Fruit fly (Drosophila melanogaster): ENCODE results near the gene CG5003.
A peak's percentile ranks its signal among the peaks of the same experiment; 100 is the strongest.

The CG5003 gene

dm6 chr3R:27948421-27948906, 32.1 kb upstream of the CG5003 start, which contains the start of gene Gp93 (continued):
- no peak for TF ChIP-seq dac (GFP tag; optimal IDR thresholded peaks at IDR 0.05)
- no peak for TF ChIP-seq Sox102F (GFP tag; optimal IDR thresholded peaks at IDR 0.05)
- TF ChIP-seq Sox15 (GFP tag; optimal IDR thresholded peaks at IDR 0.05) = peak; percentile 47
- no peak for TF ChIP-seq OdsH (GFP tag; optimal IDR thresholded peaks at IDR 0.05)
- peak; percentile 71 for TF ChIP-seq CG8632 (GFP tag; optimal IDR thresholded peaks at IDR 0.05)
- TF ChIP-seq Blimp-1 (GFP tag; optimal IDR thresholded peaks at IDR 0.05) = no peak
- TF ChIP-seq topi (GFP tag; optimal IDR thresholded peaks at IDR 0.05) = no peak
- TF ChIP-seq Gug (GFP tag; IDR thresholded peaks at IDR 0.05) = peak; percentile 46
- TF ChIP-seq CG3032 (tag; optimal IDR thresholded peaks at IDR 0.05) = peak; percentile 71
- peak; percentile 73 for TF ChIP-seq CG31627 (GFP tag; optimal IDR thresholded peaks at IDR 0.05)
- TF ChIP-seq achi (GFP tag; optimal IDR thresholded peaks at IDR 0.05) = no peak
- TF ChIP-seq CG7368 (GFP tag; optimal IDR thresholded peaks at IDR 0.05) = no peak

DNA sequence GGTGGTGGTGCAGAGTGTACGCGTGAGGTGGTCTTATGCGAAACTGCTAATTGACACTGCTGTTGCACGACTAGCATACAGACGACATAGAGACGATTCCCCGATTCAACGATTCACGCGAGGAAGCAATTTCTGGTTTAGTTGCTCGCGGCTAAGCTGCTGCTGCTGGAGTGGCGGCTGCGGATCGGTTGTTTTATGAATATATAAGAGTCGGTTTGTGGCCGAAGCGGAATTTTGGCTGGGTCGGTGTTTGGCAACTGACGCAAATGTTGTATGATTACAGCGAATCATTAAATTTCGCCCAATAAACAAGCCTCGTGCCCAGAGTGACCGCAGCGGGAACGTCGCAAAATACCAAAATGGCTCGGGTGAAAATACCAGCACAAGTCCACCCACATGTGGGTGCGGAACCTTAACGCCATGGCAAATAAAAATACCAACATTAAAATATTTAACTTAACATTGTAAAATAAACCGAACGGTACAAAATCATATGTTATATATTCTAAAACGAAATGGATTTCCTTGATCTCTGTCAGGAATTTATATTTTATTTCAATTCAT, 31.4 kb upstream of the CG5003 start, which contains the start of gene mfrn:
Gene mfrn, minus strand, starts transcription at position 340 of the 564 bp plus-strand sequence.
- no peak for TF ChIP-seq CG16779 (tag; optimal IDR thresholded peaks at IDR 0.05)
- TF ChIP-seq CG6854 (GFP tag; optimal IDR thresholded peaks at IDR 0.05) = peak; percentile 7

DNA sequence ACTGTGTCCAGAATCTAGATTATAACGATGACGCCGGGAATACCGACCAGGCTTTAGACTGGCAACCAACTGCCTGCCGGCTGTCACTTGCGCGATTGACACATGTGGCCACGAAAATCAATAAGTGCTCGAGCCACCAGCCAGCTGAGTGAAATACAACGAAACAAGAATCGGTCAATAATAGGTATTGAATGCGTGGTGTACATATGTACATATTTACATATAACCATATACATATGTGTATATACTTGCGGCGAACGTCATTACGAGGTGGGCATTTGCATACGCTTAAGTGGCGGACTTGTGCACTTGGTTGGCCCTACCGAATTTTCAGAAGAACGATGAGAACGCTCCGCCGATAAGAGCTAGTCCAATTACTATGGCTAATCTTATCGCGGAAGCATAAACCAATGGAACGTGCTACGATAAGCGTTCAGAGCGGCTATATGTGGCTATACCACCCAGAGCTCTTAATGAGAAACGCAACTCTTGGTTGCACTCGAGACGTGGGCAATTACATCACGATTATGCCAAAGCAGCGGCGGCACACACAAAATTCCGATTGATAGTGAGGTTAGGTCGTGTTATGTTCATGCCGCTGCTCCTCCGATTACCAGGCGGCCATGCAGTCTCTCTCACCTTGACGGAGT, 30.4 kb upstream of the CG5003 start:
- TF ChIP-seq Eip78C (GFP tag) (peak; percentile 33), vri (GFP tag; optimal IDR thresholded peaks at IDR 0.05) (peak; percentile 75), CG34406 (GFP tag; optimal IDR thresholded peaks at IDR 0.05) (no peak), spab (GFP tag; optimal IDR thresholded peaks at IDR 0.05) (no peak), svp (GFP tag) (no peak), CG31627 (GFP tag; optimal IDR thresholded peaks at IDR 0.05) (no peak), CG6808 (GFP tag; optimal IDR thresholded peaks at IDR 0.05) (no peak), fd85E (GFP tag; optimal IDR thresholded peaks at IDR 0.05) (no peak), CG10669 (GFP tag; optimal IDR thresholded peaks at IDR 0.05) (no peak), OdsH (GFP tag; optimal IDR thresholded peaks at IDR 0.05) (no peak), fkh (GFP tag; optimal IDR thresholded peaks at IDR 0.05) (peak; percentile 85)

DNA sequence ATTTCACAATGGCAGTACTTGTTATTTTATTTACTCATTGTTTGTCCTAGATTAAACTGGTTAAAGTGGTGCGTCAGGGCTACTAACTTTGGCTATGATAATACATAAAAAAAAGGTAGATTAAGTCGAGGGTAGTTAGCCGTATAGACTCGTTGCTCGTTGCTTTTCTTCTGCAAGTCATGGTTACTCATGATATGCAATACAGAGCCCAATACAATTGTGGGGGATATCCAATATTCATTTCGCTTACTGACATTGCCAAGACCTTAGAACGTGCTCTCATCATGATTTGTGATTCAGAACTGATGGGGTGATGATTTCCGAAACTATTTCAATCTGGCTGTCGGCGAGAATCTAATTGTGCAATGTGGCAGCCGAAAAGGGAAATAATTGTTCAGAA, 29.1 kb upstream of the CG5003 start:
- TF ChIP-seq acj6 (GFP tag; optimal IDR thresholded peaks at IDR 0.05) = no peak
- TF ChIP-seq svp (GFP tag) = no peak
- TF ChIP-seq Lpt (GFP tag; optimal IDR thresholded peaks at IDR 0.05) = no peak
- TF ChIP-seq CG34406 (GFP tag; optimal IDR thresholded peaks at IDR 0.05) = no peak
- no peak for TF ChIP-seq Ets96B (tag; optimal IDR thresholded peaks at IDR 0.05)
- no peak for TF ChIP-seq Sox15 (GFP tag; optimal IDR thresholded peaks at IDR 0.05)
- peak; percentile 49 for TF ChIP-seq Eip78C (GFP tag)
- no peak for TF ChIP-seq CG8319 (GFP tag; optimal IDR thresholded peaks at IDR 0.05)

DNA sequence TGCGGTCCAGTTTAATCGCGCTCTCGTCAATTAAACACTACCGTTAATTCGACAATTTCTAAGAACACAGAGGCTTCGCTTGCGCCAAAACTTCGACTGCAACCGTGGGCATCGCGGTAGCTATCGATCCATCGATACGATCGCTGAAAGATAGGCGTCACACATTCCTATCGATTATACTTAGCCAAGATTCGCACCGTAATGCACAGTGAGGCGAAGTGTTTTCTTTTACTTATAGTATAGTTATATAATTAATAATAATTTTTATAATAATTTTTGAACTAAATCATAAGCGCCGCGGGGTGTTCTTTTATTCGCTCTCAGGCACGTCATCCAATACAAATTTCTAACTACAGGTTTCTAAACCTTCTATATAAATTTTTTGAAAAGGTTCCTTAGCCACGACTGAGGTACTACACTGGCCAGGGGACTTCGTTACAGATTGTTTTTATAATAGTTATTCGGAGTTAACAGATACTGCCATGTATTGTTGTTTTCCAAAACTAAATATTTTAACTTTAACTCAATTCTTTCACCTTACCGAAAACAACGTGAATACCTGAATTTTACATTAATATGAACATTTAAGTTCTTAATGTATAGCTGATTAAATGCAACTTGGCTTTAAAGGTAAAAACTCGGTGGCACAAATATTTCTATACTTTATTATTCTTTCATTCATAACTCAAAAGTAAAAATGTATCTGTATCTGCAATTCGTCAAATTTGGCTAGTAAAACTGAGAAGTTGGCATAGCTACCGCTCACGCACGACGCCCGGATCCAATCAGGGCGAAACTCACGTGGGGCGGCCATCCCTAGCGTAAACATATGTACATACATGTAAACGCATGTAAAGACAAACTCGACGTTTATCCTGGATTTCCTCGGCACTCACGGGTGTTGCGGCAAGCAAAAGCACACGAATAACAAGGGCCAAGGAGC, 21.7 kb upstream of the CG5003 start, which contains the start of the genes NSD and BOD1:
Gene NSD, minus strand, starts transcription at position 102 of the 943 bp plus-strand sequence.
Gene BOD1, plus strand, starts transcription at position 494 of the 943 bp plus-strand sequence.
- TF ChIP-seq CG6808 (GFP tag; optimal IDR thresholded peaks at IDR 0.05) = no peak
- no peak for TF ChIP-seq Ets21C (GFP tag; optimal IDR thresholded peaks at IDR 0.05)
- TF ChIP-seq CG6276 (GFP tag; optimal IDR thresholded peaks at IDR 0.05) = no peak
- no peak for TF ChIP-seq Hr4 (GFP tag; optimal IDR thresholded peaks at IDR 0.05)
- peak; percentile 37 for TF ChIP-seq topi (GFP tag; optimal IDR thresholded peaks at IDR 0.05)
- no peak for TF ChIP-seq CG6854 (GFP tag; optimal IDR thresholded peaks at IDR 0.05)
- peak; percentile 46; the same call in 1 of the 2 replicates for TF ChIP-seq CG11294 (GFP tag; IDR thresholded peaks at IDR 0.05)
- TF ChIP-seq pdm3 (GFP tag; optimal IDR thresholded peaks at IDR 0.05) = no peak
- TF ChIP-seq Sox15 (GFP tag; optimal IDR thresholded peaks at IDR 0.05) = peak; percentile 29
- no peak for TF ChIP-seq spab (GFP tag; optimal IDR thresholded peaks at IDR 0.05)
- peak; percentile 58; the same call in 2 of the 3 replicates for TF ChIP-seq eg (GFP tag; IDR thresholded peaks at IDR 0.05)
- no peak for TF ChIP-seq achi (GFP tag; optimal IDR thresholded peaks at IDR 0.05)
- TF ChIP-seq CG11762 (GFP tag; optimal IDR thresholded peaks at IDR 0.05; ENCODE audit: insufficient read depth) = no peak
- no peak for TF ChIP-seq dsx (GFP tag; optimal IDR thresholded peaks at IDR 0.05; ENCODE audit: poor library complexity, severe bottlenecking)
- no peak for TF ChIP-seq Blimp-1 (GFP tag; optimal IDR thresholded peaks at IDR 0.05)
- TF ChIP-seq Hr39 (GFP tag; optimal IDR thresholded peaks at IDR 0.05) = peak; percentile 3
- TF ChIP-seq fd85E (GFP tag; optimal IDR thresholded peaks at IDR 0.05) = no peak
- no peak for TF ChIP-seq Eip75B (GFP tag; optimal IDR thresholded peaks at IDR 0.05)
- TF ChIP-seq Eip93F (GFP tag; optimal IDR thresholded peaks at IDR 0.05) = peak; percentile 6
- TF ChIP-seq CG10669 (GFP tag; optimal IDR thresholded peaks at IDR 0.05) = no peak
- TF ChIP-seq CG31627 (GFP tag; optimal IDR thresholded peaks at IDR 0.05) = peak; percentile 22

Data from whole organism, prepupa.